Worm (Caenorhabditis elegans): ENCODE measurements around the gene srz-19.
"Not testable (repeated sequence)": the region's sequence is repeated elsewhere in the genome, so short reads cannot be mapped to it uniquely, and the experiment has no call there.

The srz-19 gene

ce11 chrIV:3899719-3900554 is 19.7 kb upstream of the srz-19 start, which contains the start of gene srz-62:
TSS of gene srz-62 (plus strand) at chrIV:3900504.
- no peak for TF ChIP-seq him-1 (tag; optimal IDR thresholded peaks at IDR 0.05)
- TF ChIP-seq W03F9.2 (tag; optimal IDR thresholded peaks at IDR 0.05) = no peak
- TF ChIP-seq dao-5 (tag; optimal IDR thresholded peaks at IDR 0.05) = no peak

- TF ChIP-seq dao-5 (tag; optimal IDR thresholded peaks at IDR 0.05) (no peak), him-1 (tag; optimal IDR thresholded peaks at IDR 0.05) (no peak), W03F9.2 (tag; optimal IDR thresholded peaks at IDR 0.05) (no peak)
These were observed 16.7 kb upstream of the srz-19 start, which contains the start of gene F56D6.6 for ce11 chrIV:3902955-3903354. TSS of gene F56D6.6 (plus strand) at chrIV:3903255.

DNA sequence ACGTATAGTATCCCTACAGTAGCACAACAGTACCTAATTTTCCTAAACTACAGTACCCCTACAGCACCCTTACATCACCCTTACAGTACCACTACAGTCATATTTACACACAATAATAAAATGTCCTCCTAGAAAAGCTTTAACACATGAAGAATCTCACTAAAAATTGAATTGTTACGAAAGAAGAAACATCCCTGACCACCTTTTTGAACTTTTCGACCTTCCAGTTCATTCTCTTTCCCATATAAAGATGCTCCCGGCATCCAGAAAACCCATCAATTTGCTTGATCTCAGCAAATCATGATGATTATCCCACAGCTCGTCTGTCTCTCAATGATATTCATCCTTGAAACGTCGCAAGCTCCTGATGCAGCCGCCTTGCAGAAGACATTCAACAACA is 15.0 kb upstream of the srz-19 start, which contains the start of gene F56D6.21:
Gene F56D6.21 (plus strand): TSS at position 301 of the 400 bp plus-strand sequence.
- TF ChIP-seq dao-5 (tag; optimal IDR thresholded peaks at IDR 0.05) (no peak), him-1 (tag; optimal IDR thresholded peaks at IDR 0.05) (no peak), W03F9.2 (tag; optimal IDR thresholded peaks at IDR 0.05) (no peak)

- TF ChIP-seq dao-5 (tag; optimal IDR thresholded peaks at IDR 0.05) (no peak), W03F9.2 (tag; optimal IDR thresholded peaks at IDR 0.05) (no peak), him-1 (tag; optimal IDR thresholded peaks at IDR 0.05) (no peak)
These were observed 13.2 kb upstream of the srz-19 start, which contains the start of gene F56D6.11 for ce11 chrIV:3906393-3906792. TSS of gene F56D6.11 (minus strand) at chrIV:3906493.

DNA sequence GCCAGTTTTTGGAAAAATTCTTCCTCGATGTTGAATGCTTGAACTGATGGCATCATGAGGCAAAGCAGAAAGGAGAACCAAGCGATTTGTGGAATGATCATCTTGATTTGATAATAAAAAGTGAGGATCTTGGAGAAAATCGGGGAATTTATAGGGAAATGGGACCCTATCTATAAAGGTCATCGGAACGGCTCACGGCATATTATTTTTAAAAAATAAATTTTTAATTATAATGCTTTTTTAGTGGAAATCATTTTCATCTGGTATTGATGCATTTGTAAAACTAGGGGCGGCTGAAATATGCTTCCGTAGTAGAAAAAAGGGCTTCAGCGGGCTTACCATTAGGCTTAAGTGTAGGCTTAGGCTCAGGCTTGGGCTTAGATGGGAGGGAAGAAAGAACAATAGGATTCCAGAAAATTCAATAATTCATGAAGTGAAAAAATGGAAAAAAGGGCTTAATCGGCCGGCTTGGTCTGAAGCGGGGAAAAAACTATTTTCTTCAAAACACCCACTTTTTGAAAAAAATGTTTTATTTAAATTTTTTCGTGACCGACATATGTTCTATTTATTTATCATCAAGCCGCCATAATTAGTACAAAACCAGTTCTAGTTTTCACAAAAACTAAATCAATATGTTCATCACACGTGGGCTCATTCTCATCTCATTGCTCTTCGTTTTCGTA is 12.0 kb upstream of the srz-19 start, which contains the start of the genes F56D6.22 and F56D6.12:
Gene F56D6.22 (minus strand): TSS at position 101 of the 683 bp plus-strand sequence.
Gene F56D6.12 (plus strand): TSS at position 633 of the 683 bp plus-strand sequence.
- TF ChIP-seq dao-5 (tag; optimal IDR thresholded peaks at IDR 0.05) = no peak
- TF ChIP-seq him-1 (tag; optimal IDR thresholded peaks at IDR 0.05) = no peak
- TF ChIP-seq W03F9.2 (tag; optimal IDR thresholded peaks at IDR 0.05) = no peak

- TF ChIP-seq dao-5 (tag; optimal IDR thresholded peaks at IDR 0.05) = no peak
- TF ChIP-seq him-1 (tag; optimal IDR thresholded peaks at IDR 0.05) = no peak
- TF ChIP-seq W03F9.2 (tag; optimal IDR thresholded peaks at IDR 0.05) = no peak
These were observed 10.5 kb upstream of the srz-19 start, which contains the start of gene F56D6.13 for ce11 chrIV:3909114-3909513. TSS of gene F56D6.13 (plus strand) at chrIV:3909414.

DNA sequence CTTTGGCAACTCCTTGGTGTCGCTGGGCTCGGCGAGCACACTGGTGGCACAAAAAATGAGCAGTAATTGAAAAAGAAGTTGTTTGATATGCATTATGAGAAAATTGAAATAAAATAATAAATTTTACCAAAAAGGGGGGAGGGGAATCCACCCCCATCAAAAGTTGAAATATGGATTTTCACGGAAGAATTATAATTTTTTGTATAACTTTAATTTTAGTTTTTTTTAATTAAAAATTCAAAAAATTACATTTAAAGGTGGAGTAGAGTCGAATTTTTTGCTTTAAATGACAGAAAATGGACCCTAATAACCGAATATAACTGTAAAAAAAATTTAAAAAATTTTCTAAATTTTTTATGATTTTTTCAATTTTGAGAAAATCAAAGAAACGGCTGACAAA is 7.8 kb upstream of the srz-19 start, which contains the start of gene F56D6.18:
Gene F56D6.18 (minus strand): TSS at position 101 of the 400 bp plus-strand sequence.
- not testable (repeated sequence) for TF ChIP-seq dao-5, him-1, W03F9.2 (tag; optimal IDR thresholded peaks at IDR 0.05)

DNA sequence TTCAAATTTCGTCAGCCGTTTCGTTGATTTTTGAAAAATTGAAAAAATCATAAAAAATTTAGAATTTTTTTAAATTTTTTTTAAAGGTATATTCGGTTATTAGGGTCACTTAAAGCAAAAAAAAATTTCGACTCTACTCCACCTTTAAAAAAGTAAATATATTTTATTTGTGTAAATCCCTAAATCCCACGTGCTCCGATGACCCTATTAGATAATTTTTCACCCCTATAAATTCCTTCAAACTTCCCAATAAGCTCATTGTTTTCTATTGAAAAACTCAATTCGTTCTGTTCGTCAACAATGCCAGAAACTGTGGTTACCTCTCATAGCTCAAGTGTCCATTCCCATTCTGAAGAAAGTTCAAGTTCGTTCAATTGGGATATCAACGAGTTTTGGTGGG is 7.0 kb upstream of the srz-19 start, which contains the start of gene F56D6.20:
Gene F56D6.20 (plus strand): TSS at position 301 of the 400 bp plus-strand sequence.
- no peak for TF ChIP-seq him-1 (tag; optimal IDR thresholded peaks at IDR 0.05)

ce11 chrIV:3914462-3914861 is 5.1 kb upstream of the srz-19 start, which contains the start of gene F56D6.19:
TSS of gene F56D6.19 (plus strand) at chrIV:3914762.
- no peak for TF ChIP-seq W03F9.2 (tag; optimal IDR thresholded peaks at IDR 0.05)
- TF ChIP-seq dao-5 (tag; optimal IDR thresholded peaks at IDR 0.05) = no peak
- TF ChIP-seq him-1 (tag; optimal IDR thresholded peaks at IDR 0.05) = no peak

ce11 chrIV:3915296-3915695 is 4.3 kb upstream of the srz-19 start, which contains the start of gene srz-20:
TSS of gene srz-20 (plus strand) at chrIV:3915596.
- TF ChIP-seq him-1 (tag; optimal IDR thresholded peaks at IDR 0.05) (no peak), dao-5 (tag; optimal IDR thresholded peaks at IDR 0.05) (no peak), W03F9.2 (tag; optimal IDR thresholded peaks at IDR 0.05) (no peak)

DNA sequence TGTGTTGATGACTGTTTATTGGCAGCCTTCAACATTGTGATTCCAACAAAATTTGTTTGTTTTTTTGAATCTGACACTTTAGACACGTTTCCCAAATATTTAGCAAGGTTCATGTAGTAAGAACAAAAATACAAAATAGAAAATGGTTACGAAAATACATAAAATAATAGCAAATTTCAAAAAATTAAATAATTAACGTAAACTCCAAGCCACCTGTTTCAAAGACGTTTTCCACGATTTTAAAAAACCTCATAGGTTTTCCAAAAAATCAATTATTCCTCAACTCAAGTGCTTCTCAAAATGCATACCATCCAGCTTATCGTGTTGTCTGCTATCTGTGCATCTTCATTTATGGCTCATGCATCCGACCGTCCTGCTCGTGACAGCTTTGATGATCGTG is 2.2 kb upstream of the srz-19 start, which contains the start of gene F56D6.14:
Gene F56D6.14 (plus strand): TSS at position 301 of the 400 bp plus-strand sequence.
- TF ChIP-seq him-1 (tag; optimal IDR thresholded peaks at IDR 0.05) (no peak), dao-5 (tag; optimal IDR thresholded peaks at IDR 0.05) (no peak), W03F9.2 (tag; optimal IDR thresholded peaks at IDR 0.05) (no peak)

ce11 chrIV:3918160-3918559 is 1.4 kb upstream of the srz-19 start, which contains the start of gene F56D6.23:
TSS of gene F56D6.23 (plus strand) at chrIV:3918460.
- TF ChIP-seq him-1 (tag; optimal IDR thresholded peaks at IDR 0.05) (no peak), dao-5 (tag; optimal IDR thresholded peaks at IDR 0.05) (no peak), W03F9.2 (tag; optimal IDR thresholded peaks at IDR 0.05) (no peak)

ce11 chrIV:3921898-3922297 is 2.3 kb downstream of the srz-19 start, which contains the start of gene clec-67:
TSS of gene clec-67 (plus strand) at chrIV:3922165.
- no peak for TF ChIP-seq dao-5 (tag; optimal IDR thresholded peaks at IDR 0.05)
- TF ChIP-seq W03F9.2 (tag; optimal IDR thresholded peaks at IDR 0.05) = no peak
- no peak for TF ChIP-seq him-1 (tag; optimal IDR thresholded peaks at IDR 0.05)

Measured in whole organism, L4/young adult.